Worm (Caenorhabditis elegans): ENCODE measurements around the gene C08G5.7.

C08G5.7 gene

DNA sequence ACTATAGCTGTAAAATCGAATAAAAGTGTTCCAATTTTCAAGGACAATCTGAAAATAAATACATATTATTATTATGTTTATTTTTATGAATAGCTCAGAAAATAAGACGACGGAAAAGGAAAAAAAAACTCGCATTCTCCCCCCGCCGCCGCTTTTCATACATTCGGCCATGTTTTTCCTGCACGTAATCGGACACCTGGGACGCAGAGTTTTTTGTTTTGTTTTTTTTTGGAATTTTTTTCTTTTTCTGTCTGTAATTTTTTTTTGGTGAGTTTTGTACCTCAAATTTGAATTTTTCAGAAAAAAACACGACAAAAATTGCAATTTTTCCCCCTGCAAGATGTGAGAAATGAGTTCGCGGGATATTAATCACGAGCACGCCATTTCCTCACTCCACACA lies 5.1 kb upstream of the C08G5.7 start, which contains the start of gene C08G5.6:
TSS of gene C08G5.6 (plus strand) at position 301 of the 400 bp plus-strand sequence.
- no peak for TF ChIP-seq zag-1 (tag; optimal IDR thresholded peaks at IDR 0.05)
- TF ChIP-seq skn-1 (tag; optimal IDR thresholded peaks at IDR 0.05) = no peak
- TF ChIP-seq peb-1 (tag; optimal IDR thresholded peaks at IDR 0.05) = no peak
- TF ChIP-seq fos-1 (tag; optimal IDR thresholded peaks at IDR 0.05) = no peak
- no peak for TF ChIP-seq nhr-25 (tag; optimal IDR thresholded peaks at IDR 0.05)
- no peak for TF ChIP-seq ztf-1 (GFP tag; conservative IDR thresholded peaks at IDR 0.05)
- no peak for TF ChIP-seq Y55F3AM.14 (GFP tag; optimal IDR thresholded peaks at IDR 0.05)

ce11 chrII:769250-769649 lies 4.1 kb upstream of the C08G5.7 start:
- no peak for TF ChIP-seq nhr-10 (tag; optimal IDR thresholded peaks at IDR 0.05)
- no peak for TF ChIP-seq lin-11 (tag; optimal IDR thresholded peaks at IDR 0.05)
- no peak for TF ChIP-seq elt-3 (tag; optimal IDR thresholded peaks at IDR 0.05)
- no peak for TF ChIP-seq nhr-25 (tag; optimal IDR thresholded peaks at IDR 0.05)
- no peak for TF ChIP-seq ztf-11 (tag; optimal IDR thresholded peaks at IDR 0.05)
- TF ChIP-seq elt-1 (tag; optimal IDR thresholded peaks at IDR 0.05) = no peak
- TF ChIP-seq sma-3 (GFP tag; optimal IDR thresholded peaks at IDR 0.05) = no peak
- no peak for TF ChIP-seq blmp-1 (tag; optimal IDR thresholded peaks at IDR 0.05; ENCODE audit: insufficient read depth)

DNA sequence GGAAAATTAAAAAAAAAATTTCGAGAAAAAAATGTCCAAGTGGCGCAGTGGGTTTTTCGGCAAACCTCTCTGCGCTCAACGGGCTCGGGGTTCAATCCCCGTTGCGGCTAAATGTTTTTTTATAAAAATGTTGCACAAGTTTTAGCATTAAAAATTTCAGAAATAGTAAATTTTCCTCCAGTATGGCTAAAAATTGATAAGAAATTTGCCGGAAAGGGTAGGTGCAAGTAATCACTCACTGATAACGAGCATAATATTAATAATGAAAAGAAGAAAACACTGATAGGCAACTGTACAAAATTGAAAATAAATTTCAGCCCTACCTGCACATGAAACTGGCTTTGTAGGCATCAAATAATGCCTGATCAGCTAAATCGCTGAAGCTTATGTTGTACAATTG lies 734 bp downstream of the C08G5.7 start:
- TF ChIP-seq fos-1 (tag; optimal IDR thresholded peaks at IDR 0.05) = peak; percentile 67
- TF ChIP-seq ama-1 (optimal IDR thresholded peaks at IDR 0.05) = no peak

DNA sequence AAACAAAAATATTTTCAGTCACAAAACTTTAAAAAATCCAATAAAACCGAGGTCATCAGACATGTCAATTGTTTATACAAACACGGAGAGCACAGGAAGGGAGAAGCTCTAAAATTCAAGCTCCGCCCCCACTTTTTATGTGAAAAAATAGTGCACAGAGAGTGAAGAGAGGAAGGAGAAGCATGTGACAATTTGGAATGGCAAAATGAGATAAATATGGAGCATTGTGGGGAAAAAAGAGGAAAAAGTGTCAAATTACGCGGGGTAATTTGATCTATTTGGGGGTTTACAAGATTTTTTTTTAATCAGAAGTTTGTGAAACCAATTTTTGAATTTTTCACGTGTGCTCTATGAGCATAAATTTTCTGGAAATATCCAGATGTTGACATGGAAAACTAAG lies 2.2 kb downstream of the C08G5.7 start:
- TF ChIP-seq F13H6.1 (tag; optimal IDR thresholded peaks at IDR 0.05) (peak; percentile 63), nhr-25 (tag; optimal IDR thresholded peaks at IDR 0.05) (no peak), ztf-4 (tag; optimal IDR thresholded peaks at IDR 0.05) (no peak), nhr-6 (tag; optimal IDR thresholded peaks at IDR 0.05) (no peak), zag-1 (tag; optimal IDR thresholded peaks at IDR 0.05) (no peak), unc-62 (GFP tag; optimal IDR thresholded peaks at IDR 0.05) (no peak), egl-27 (tag; optimal IDR thresholded peaks at IDR 0.05) (no peak), unc-55 (GFP tag; optimal IDR thresholded peaks at IDR 0.05) (no peak), blmp-1 (tag; optimal IDR thresholded peaks at IDR 0.05; ENCODE audit: insufficient read depth) (no peak), skn-1 (tag; optimal IDR thresholded peaks at IDR 0.05) (no peak), sma-9 (GFP tag; optimal IDR thresholded peaks at IDR 0.05) (peak; percentile 60), sma-9 (tag; optimal IDR thresholded peaks at IDR 0.05) (no peak), fos-1 (tag; optimal IDR thresholded peaks at IDR 0.05) (no peak), nhr-10 (tag; optimal IDR thresholded peaks at IDR 0.05) (no peak), ama-1 (optimal IDR thresholded peaks at IDR 0.05) (no peak), C34F6.9 (tag; optimal IDR thresholded peaks at IDR 0.05) (peak; percentile 28), ZK546.5 (tag; optimal IDR thresholded peaks at IDR 0.05) (no peak), lin-39 (tag; optimal IDR thresholded peaks at IDR 0.05) (no peak), elt-3 (tag; optimal IDR thresholded peaks at IDR 0.05) (no peak), mab-5 (tag; optimal IDR thresholded peaks at IDR 0.05) (no peak), nhr-12 (tag; optimal IDR thresholded peaks at IDR 0.05) (no peak), sem-4 (tag; optimal IDR thresholded peaks at IDR 0.05) (no peak), alr-1 (tag; optimal IDR thresholded peaks at IDR 0.05) (no peak), nhr-21 (tag; optimal IDR thresholded peaks at IDR 0.05) (no peak), nhr-77 (tag; optimal IDR thresholded peaks at IDR 0.05) (no peak), ztf-11 (tag; optimal IDR thresholded peaks at IDR 0.05) (no peak), nhr-129 (tag; optimal IDR thresholded peaks at IDR 0.05) (peak; percentile 13), elt-1 (tag; optimal IDR thresholded peaks at IDR 0.05) (no peak), mdl-1 (tag; optimal IDR thresholded peaks at IDR 0.05) (no peak), unc-39 (tag; optimal IDR thresholded peaks at IDR 0.05) (no peak), aly-2 (tag; optimal IDR thresholded peaks at IDR 0.05) (no peak), peb-1 (tag; optimal IDR thresholded peaks at IDR 0.05) (no peak), dmd-4 (tag; optimal IDR thresholded peaks at IDR 0.05) (no peak), ztf-1 (GFP tag; conservative IDR thresholded peaks at IDR 0.05) (no peak), Y55F3AM.14 (GFP tag; optimal IDR thresholded peaks at IDR 0.05) (no peak), crh-2 (tag; optimal IDR thresholded peaks at IDR 0.05) (peak; percentile 11), lsy-2 (tag; optimal IDR thresholded peaks at IDR 0.05) (peak; percentile 1 to 42)
